Fruit fly (Drosophila melanogaster) whole organism, embryonic: ENCODE data around the gene form3.
A peak's percentile ranks its signal among the peaks of the same experiment; 100 is the strongest.

Experiments used
- ATbp ChIP-seq: fragments of 200-800 bp; sonication (Bioruptor generic); optimal IDR thresholded peaks from 2 replicates; lab custom pipeline; 2017; ENCODE audit warnings: missing biosample characterization, mild to moderate bottlenecking, missing genetic modification characterization, missing genetic modification reagents
- CG10431 ChIP-seq: fragments of 200-800 bp; sonication (Bioruptor generic); optimal IDR thresholded peaks from 3 replicates; lab custom pipeline; 2018; ENCODE audit warnings: missing biosample characterization, mild to moderate bottlenecking, missing genetic modification characterization
- CG11696 ChIP-seq: fragments of 200-800 bp; sonication (Bioruptor generic); IDR thresholded peaks from 2 replicates; pipeline ENCODE4 v1.3.6; 2022; ENCODE audit warnings: missing biosample characterization, missing genetic modification characterization
- CG12236 ChIP-seq: fragments of 200-800 bp; sonication (Bioruptor generic); optimal IDR thresholded peaks from 2 replicates; lab custom pipeline; 2016; ENCODE audit warnings: missing biosample characterization, missing genetic modification characterization
- CG15011 ChIP-seq: fragments of 200-800 bp; sonication (Bioruptor generic); optimal IDR thresholded peaks from 3 replicates; lab custom pipeline; 2018; ENCODE audit warnings: missing biosample characterization, mild to moderate bottlenecking, missing genetic modification characterization
- CG1529 ChIP-seq: fragments of 200-800 bp; sonication (Bioruptor generic); optimal IDR thresholded peaks from 3 replicates; lab custom pipeline; 2018; ENCODE audit warnings: missing biosample characterization, missing genetic modification characterization
- CG1602 ChIP-seq: fragments of 200-800 bp; sonication (Bioruptor generic); optimal IDR thresholded peaks from 3 replicates; lab custom pipeline; 2016; ENCODE audit warnings: missing biosample characterization, missing genetic modification characterization
- CG17612 ChIP-seq: fragments of 200-800 bp; sonication (Bioruptor generic); IDR thresholded peaks from 2 replicates; pipeline ENCODE4 v1.3.6; 2022; ENCODE audit warnings: missing biosample characterization, missing genetic modification characterization
- CG18262 ChIP-seq: fragments of 200-800 bp; optimal IDR thresholded peaks from 3 replicates; lab custom pipeline; 2019; ENCODE audit warnings: missing biosample characterization, mild to moderate bottlenecking, missing genetic modification characterization, moderate library complexity
- CG30403 ChIP-seq: fragments of 200-800 bp; sonication (Bioruptor generic); optimal IDR thresholded peaks from 3 replicates; lab custom pipeline; 2016; ENCODE audit warnings: missing biosample characterization, missing genetic modification characterization
- CG30431 ChIP-seq: fragments of 200-800 bp; sonication (Bioruptor generic); optimal IDR thresholded peaks from 2 replicates; lab custom pipeline; 2017; ENCODE audit warnings: missing biosample characterization, missing genetic modification characterization
- CG33557 ChIP-seq: fragments of 200-800 bp; sonication (Bioruptor generic); optimal IDR thresholded peaks from 2 replicates; lab custom pipeline; 2019; ENCODE audit warnings: missing biosample characterization, mild to moderate bottlenecking, missing genetic modification characterization, moderate library complexity
- CG5180 ChIP-seq: fragments of 200-800 bp; sonication (Bioruptor generic); optimal IDR thresholded peaks from 3 replicates; lab custom pipeline; 2017; ENCODE audit warnings: missing biosample characterization, missing genetic modification characterization, mild to moderate bottlenecking, moderate library complexity, missing genetic modification reagents
- CG7271 ChIP-seq: fragments of 200-800 bp; sonication (Bioruptor generic); optimal IDR thresholded peaks from 2 replicates; lab custom pipeline; 2018; ENCODE audit warnings: missing biosample characterization, mild to moderate bottlenecking, missing genetic modification characterization, moderate library complexity
- CG7786 ChIP-seq: fragments of 200-800 bp; sonication (Bioruptor generic); optimal IDR thresholded peaks from 2 replicates; lab custom pipeline; 2016; ENCODE audit warnings: missing biosample characterization, missing genetic modification characterization
- CG9876 ChIP-seq: fragments of 200-800 bp; sonication (Bioruptor generic); optimal IDR thresholded peaks from 2 replicates; lab custom pipeline; 2016; ENCODE audit warnings: missing biosample characterization, missing genetic modification characterization
- Camta ChIP-seq: fragments of 200-800 bp; sonication (Bioruptor generic); optimal IDR thresholded peaks from 2 replicates; lab custom pipeline; 2016; ENCODE audit warnings: missing biosample characterization, missing genetic modification characterization
- CrebB ChIP-seq: fragments of 200-800 bp; sonication (Bioruptor generic); optimal IDR thresholded peaks from 3 replicates; lab custom pipeline; 2018; ENCODE audit warnings: missing biosample characterization, mild to moderate bottlenecking, missing genetic modification characterization
- Dp ChIP-seq: fragments of 200-800 bp; sonication (Bioruptor generic); optimal IDR thresholded peaks from 2 replicates; lab custom pipeline; 2018; ENCODE audit warnings: missing biosample characterization, mild to moderate bottlenecking, missing genetic modification characterization, moderate library complexity
- Ets97D ChIP-seq: fragments of 200-800 bp; sonication (Bioruptor generic); optimal IDR thresholded peaks from 3 replicates; lab custom pipeline; 2016; ENCODE audit warnings: missing biosample characterization, missing genetic modification characterization
- Lim3 ChIP-seq: fragments of 200-800 bp; sonication (Bioruptor generic); IDR thresholded peaks from 2 replicates; pipeline ENCODE4 v1.3.6; 2022; ENCODE audit warnings: missing biosample characterization, missing genetic modification characterization
- MTF-1 ChIP-seq: fragments of 200-800 bp; sonication (Bioruptor generic); optimal IDR thresholded peaks from 2 replicates; lab custom pipeline; 2018; ENCODE audit warnings: missing biosample characterization, mild to moderate bottlenecking, missing genetic modification characterization, borderline replicate concordance
- Mes4 ChIP-seq: fragments of 200-800 bp; sonication (Bioruptor generic); optimal IDR thresholded peaks from 2 replicates; lab custom pipeline; 2016; ENCODE audit warnings: missing biosample characterization, missing genetic modification characterization
- Mrtf ChIP-seq: fragments of 200-800 bp; sonication (Bioruptor generic); IDR thresholded peaks from 3 replicates; pipeline ENCODE4 v1.3.6; 2022; ENCODE audit warnings: missing biosample characterization, missing genetic modification characterization
- NK7.1 ChIP-seq: fragments of 200-800 bp; sonication (Bioruptor generic); optimal IDR thresholded peaks from 3 replicates; lab custom pipeline; 2016; ENCODE audit warnings: missing biosample characterization, missing genetic modification characterization
- Oli ChIP-seq: fragments of 200-800 bp; sonication (Bioruptor generic); optimal IDR thresholded peaks from 2 replicates; lab custom pipeline; 2018; ENCODE audit warnings: missing biosample characterization, mild to moderate bottlenecking, missing genetic modification characterization, moderate library complexity
- Pdp1 ChIP-seq, 2 experiments: fragments of 200-800 bp; sonication (Bioruptor generic); optimal IDR thresholded peaks; 3 replicates each; lab custom pipeline; 2016; ENCODE audit warnings: missing biosample characterization in 2 of 2, missing genetic modification characterization in 2 of 2, mild to moderate bottlenecking in 1 of 2, moderate library complexity in 1 of 2
- Ptx1 ChIP-seq: fragments of 200-800 bp; sonication (Bioruptor generic); IDR thresholded peaks from 2 replicates; pipeline ENCODE4 v1.3.6; 2022; ENCODE audit warnings: missing biosample characterization, missing genetic modification characterization
- Sox100B ChIP-seq: fragments of 200-800 bp; sonication (Bioruptor generic); optimal IDR thresholded peaks from 3 replicates; lab custom pipeline; 2018; ENCODE audit warnings: missing biosample characterization, mild to moderate bottlenecking, missing genetic modification characterization
- Sry-β ChIP-seq: fragments of 200-800 bp; sonication (Bioruptor generic); optimal IDR thresholded peaks from 2 replicates; lab custom pipeline; 2018; ENCODE audit warnings: missing biosample characterization, mild to moderate bottlenecking, missing genetic modification characterization, moderate library complexity
- Xbp1 ChIP-seq: fragments of 200-800 bp; sonication (Bioruptor generic); optimal IDR thresholded peaks from 3 replicates; lab custom pipeline; 2016; ENCODE audit warnings: missing biosample characterization, mild to moderate bottlenecking, missing genetic modification characterization
- ara ChIP-seq: fragments of 200-800 bp; sonication (Bioruptor generic); IDR thresholded peaks from 2 replicates; pipeline ENCODE4 v1.3.6; 2022; ENCODE audit warnings: missing biosample characterization, missing genetic modification characterization
- bab2 ChIP-seq: fragments of 200-800 bp; sonication (Bioruptor generic); optimal IDR thresholded peaks from 2 replicates; lab custom pipeline; 2016; ENCODE audit warnings: missing biosample characterization, missing genetic modification characterization
- crc ChIP-seq: fragments of 200-800 bp; sonication (Bioruptor generic); optimal IDR thresholded peaks from 2 replicates; lab custom pipeline; 2016; ENCODE audit warnings: missing biosample characterization, missing genetic modification characterization
- crp ChIP-seq, 2 experiments: fragments of 200-800 bp; sonication (Bioruptor generic); optimal IDR thresholded peaks; 2 replicates in 1 of 2; 3 replicates in 1 of 2; lab custom pipeline; 2017; ENCODE audit warnings: missing biosample characterization in 2 of 2, missing genetic modification characterization in 2 of 2, mild to moderate bottlenecking in 1 of 2, moderate library complexity in 1 of 2
- danr ChIP-seq: fragments of 200-800 bp; sonication (Bioruptor generic); IDR thresholded peaks from 2 replicates; pipeline ENCODE4 v1.3.6; 2022; ENCODE audit warnings: missing biosample characterization, missing genetic modification characterization
- fd3F ChIP-seq: fragments of 200-800 bp; sonication (Bioruptor generic); optimal IDR thresholded peaks from 2 replicates; lab custom pipeline; 2018; ENCODE audit warnings: missing biosample characterization, mild to moderate bottlenecking, missing genetic modification characterization, moderate library complexity
- fru ChIP-seq: fragments of >200 bp; optimal IDR thresholded peaks from 2 replicates; lab custom pipeline; 2017
- ham ChIP-seq: fragments of 200-800 bp; sonication (Bioruptor generic); IDR thresholded peaks from 2 replicates; pipeline ENCODE4 v1.3.6; 2022; ENCODE audit warnings: missing biosample characterization, missing genetic modification characterization
- inv ChIP-seq: fragments of 200-800 bp; sonication (Bioruptor generic); IDR thresholded peaks from 2 replicates; pipeline ENCODE4 v1.3.6; 2022; ENCODE audit warnings: missing biosample characterization, missing genetic modification characterization; ENCODE audit not compliant: partially characterized antibody
- kay ChIP-seq: fragments of 200-800 bp; sonication (Bioruptor generic); optimal IDR thresholded peaks from 2 replicates; lab custom pipeline; 2016; ENCODE audit warnings: missing biosample characterization, missing genetic modification characterization
- lab ChIP-seq: fragments of 200-800 bp; sonication (Bioruptor generic); optimal IDR thresholded peaks from 3 replicates; lab custom pipeline; 2017; ENCODE audit warnings: missing biosample characterization, missing genetic modification characterization, mild to moderate bottlenecking, moderate library complexity, missing genetic modification reagents
- pan ChIP-seq, 4 experiments: fragments of >200 bp in 3 of 4; fragments of 200-800 bp in 1 of 4; sonication (Bioruptor generic) in 1 of 4; optimal IDR thresholded peaks in 3 of 4; IDR thresholded peaks in 1 of 4; 2 replicates each; pipeline versions ENCODE4 v1.3.6 to Lab custom; 2017 to 2022; ENCODE audit warnings: missing biosample characterization in 2 of 4, missing genetic modification characterization in 2 of 4, mixed read lengths in 1 of 4
- pzg ChIP-seq: fragments of 200-800 bp; sonication (Bioruptor generic); optimal IDR thresholded peaks from 3 replicates; lab custom pipeline; 2018; ENCODE audit warnings: missing biosample characterization, mild to moderate bottlenecking, missing genetic modification characterization, moderate library complexity
- sug ChIP-seq: fragments of 200-800 bp; optimal IDR thresholded peaks from 2 replicates; lab custom pipeline; 2019; ENCODE audit warnings: missing biosample characterization, mild to moderate bottlenecking, missing genetic modification characterization, moderate library complexity
- ttk ChIP-seq: fragments of 200-800 bp; sonication (Bioruptor generic); IDR thresholded peaks from 2 replicates; pipeline ENCODE4 v2.1.2; 2022; ENCODE audit warnings: missing biosample characterization, missing genetic modification characterization
- twi ChIP-seq: fragments of 200-800 bp; optimal IDR thresholded peaks from 2 replicates; lab custom pipeline; 2019; ENCODE audit warnings: missing biosample characterization, mild to moderate bottlenecking, missing genetic modification characterization, moderate library complexity
- z ChIP-seq: fragments of 200-800 bp; sonication (Bioruptor generic); IDR thresholded peaks from 3 replicates; pipeline ENCODE4 v1.3.6; 2022; ENCODE audit warnings: missing biosample characterization, missing genetic modification characterization

The form3 gene

DNA sequence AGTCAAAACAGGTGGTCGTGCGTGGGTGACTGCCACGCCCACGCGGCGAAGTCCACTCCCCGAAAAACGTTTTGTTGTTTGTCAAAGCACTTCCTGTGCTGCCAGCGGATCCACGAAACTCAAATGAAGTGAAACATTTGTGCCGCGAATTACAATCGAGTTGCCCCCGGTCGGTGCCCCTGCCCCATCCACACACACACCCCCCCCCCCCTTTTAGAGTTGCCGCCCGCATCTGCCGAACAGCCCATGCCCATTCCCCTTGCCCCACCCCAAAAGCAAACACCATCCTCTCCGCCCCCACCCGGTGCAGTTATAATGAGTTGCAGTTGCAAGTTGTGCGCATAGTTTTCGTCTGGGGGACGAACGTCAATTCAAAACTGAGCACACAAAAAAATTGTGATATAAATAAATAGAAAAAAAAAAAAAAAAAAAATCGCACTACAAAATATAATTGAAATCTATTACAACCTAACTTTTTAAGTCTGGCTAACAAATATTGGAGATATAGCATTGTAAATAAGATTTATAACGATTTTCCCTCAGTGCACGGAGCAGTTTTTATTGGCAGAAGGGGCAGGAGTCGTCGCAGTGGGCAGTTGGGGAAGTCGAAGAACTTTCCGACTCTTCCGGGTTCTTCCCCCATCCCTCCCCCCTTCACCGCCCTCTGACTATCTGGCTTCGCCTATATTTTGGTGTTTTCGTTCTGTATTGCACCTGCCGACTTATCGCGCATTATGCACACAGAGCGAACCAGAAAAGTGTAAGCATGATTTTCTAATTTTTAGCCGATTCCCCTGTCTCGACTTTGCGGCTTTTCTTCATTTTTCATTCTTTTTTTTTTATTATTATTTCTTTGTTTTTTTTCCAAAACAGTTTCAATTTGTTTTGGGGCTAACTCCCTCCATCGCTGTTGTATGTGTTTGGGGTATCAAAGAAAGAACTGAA is 57.2 kb downstream of the form3 start (continued):
- TF ChIP-seq CG15011: no peak
- TF ChIP-seq CG10431: peak; percentile 12
- TF ChIP-seq CG17612 (GFP tag; lab: Robert Waterston, UW): no peak
- peak; percentile 22 for TF ChIP-seq crc (GFP tag; lab: Kevin White, UChicago)
- TF ChIP-seq lab (GFP tag; lab: Kevin White, UChicago): no peak
- no peak for TF ChIP-seq Sry-β (GFP tag; lab: Kevin White, UChicago)
- peak; percentile 46 for TF ChIP-seq Camta
- peak; percentile 74 for TF ChIP-seq CG1602 (GFP tag; lab: Kevin White, UChicago)
- TF ChIP-seq CG18262: peak; percentile 84
- no peak for TF ChIP-seq crp (GFP tag; optimal IDR thresholded peaks at IDR 0.05; lab: Kevin White, UChicago)
- no peak for TF ChIP-seq Ets97D (GFP tag; lab: Kevin White, UChicago)
- TF ChIP-seq MTF-1 (GFP tag; lab: Kevin White, UChicago): no peak
- TF ChIP-seq CG33557: peak; percentile 26
- TF ChIP-seq CG5180: no peak
- peak; percentile 58 for TF ChIP-seq Xbp1 (GFP tag; lab: Kevin White, UChicago)
- TF ChIP-seq CG7271: no peak
- peak; percentile 10 to 27 for TF ChIP-seq Pdp1 (GFP tag; optimal IDR thresholded peaks at IDR 0.05; lab: Kevin White, UChicago)
- 0 out of 2 replicates have a peak, but pooled peaks have one; percentile 9 for TF ChIP-seq CG11696 (GFP tag; lab: Robert Waterston, UW)
- no peak for TF ChIP-seq inv (GFP tag; lab: Robert Waterston, UW)
- peak; percentile 85 for TF ChIP-seq ara (GFP tag; lab: Robert Waterston, UW)
- TF ChIP-seq Oli (tag; lab: Kevin White, UChicago): peak; percentile 22
- peak; percentile 4 for TF ChIP-seq CG7786 (GFP tag; lab: Kevin White, UChicago)
- no peak for TF ChIP-seq z (GFP tag; lab: Robert Waterston, UW)
- TF ChIP-seq Mes4: peak; percentile 32
- TF ChIP-seq ttk: 0 out of 2 replicates have a peak, but pooled peaks have one; percentile 40
- no peak for TF ChIP-seq pzg (GFP tag; lab: Kevin White, UChicago)
- peak; percentile 36 for TF ChIP-seq twi (tag; lab: Kevin White, UChicago)
- no peak for TF ChIP-seq fru
- peak; percentile 43 for TF ChIP-seq CG30403
- TF ChIP-seq Mrtf (GFP tag; lab: Robert Waterston, UW): no peak; the same call in 2 of the 3 replicates
- peak; percentile 28 for TF ChIP-seq bab2 (GFP tag; lab: Kevin White, UChicago)
- TF ChIP-seq Dp (GFP tag; lab: Kevin White, UChicago): no peak
- TF ChIP-seq Ptx1 (GFP tag; lab: Robert Waterston, UW): peak; percentile 49; the same call in 1 of the 2 replicates
- peak; percentile 59 for TF ChIP-seq CG1529
- TF ChIP-seq NK7.1 (GFP tag; lab: Kevin White, UChicago): no peak
- peak; percentile 47 for TF ChIP-seq CG30431 (GFP tag; lab: Kevin White, UChicago)
- no peak; the same call in 1 of the 2 replicates for TF ChIP-seq danr (GFP tag; lab: Robert Waterston, UW)
- no peak for TF ChIP-seq sug (tag; lab: Kevin White, UChicago)
- TF ChIP-seq CrebB (tag; lab: Kevin White, UChicago): no peak
- TF ChIP-seq CG12236 (GFP tag; lab: Kevin White, UChicago): no peak
- TF ChIP-seq fd3F: no peak
- TF ChIP-seq Lim3 (GFP tag; lab: Robert Waterston, UW): no peak
- TF ChIP-seq ATbp (GFP tag; lab: Kevin White, UChicago): peak; percentile 56
- TF ChIP-seq Sox100B (GFP tag; lab: Kevin White, UChicago): peak; percentile 31
- no peak for TF ChIP-seq ham (GFP tag; lab: Robert Waterston, UW)
- TF ChIP-seq pan (optimal IDR thresholded peaks at IDR 0.05; lab: Kevin White, UChicago): no peak
- TF ChIP-seq pan (GFP tag; optimal IDR thresholded peaks at IDR 0.05 in 1 of 2, IDR thresholded peaks at IDR 0.05 in 1 of 2): peak in 1 of 2 experiments; percentile 39
- TF ChIP-seq kay (GFP tag; lab: Kevin White, UChicago): no peak
- TF ChIP-seq CG9876: peak; percentile 3
